Worm (Caenorhabditis elegans) whole organism, L4/young adult: ENCODE data around the gene F14H12.3.

ENCODE experiments used
- W03F9.2 ChIP-seq: fragments of 150-350 bp; optimal IDR thresholded peaks from 2 replicates; lab custom pipeline; 2014; ENCODE audit warnings: missing biosample characterization, missing genetic modification characterization
- dao-5 ChIP-seq: sonication (generic microtip); optimal IDR thresholded peaks from 2 replicates; lab custom pipeline; 2016; ENCODE audit warnings: missing genotype, missing genetic modification characterization, moderate library complexity, missing compliant biosample characterization
- him-1 ChIP-seq: sonication (generic microtip); optimal IDR thresholded peaks from 2 replicates; lab custom pipeline; 2016; ENCODE audit warnings: missing genotype, missing genetic modification reagents, missing genetic modification characterization, missing compliant biosample characterization

- TF ChIP-seq W03F9.2 (tag; lab: Kevin White, UChicago) = no peak
- no peak for TF ChIP-seq him-1 (tag; lab: Kevin White, UChicago)
- TF ChIP-seq dao-5 = no peak
These were observed 33.7 kb downstream of the F14H12.3 start, which contains the start of gene R160.12 for ce11 chrX:4377689-4378088.
